Worm (Caenorhabditis elegans): ENCODE measurements around the gene ZK856.18.

DNA sequence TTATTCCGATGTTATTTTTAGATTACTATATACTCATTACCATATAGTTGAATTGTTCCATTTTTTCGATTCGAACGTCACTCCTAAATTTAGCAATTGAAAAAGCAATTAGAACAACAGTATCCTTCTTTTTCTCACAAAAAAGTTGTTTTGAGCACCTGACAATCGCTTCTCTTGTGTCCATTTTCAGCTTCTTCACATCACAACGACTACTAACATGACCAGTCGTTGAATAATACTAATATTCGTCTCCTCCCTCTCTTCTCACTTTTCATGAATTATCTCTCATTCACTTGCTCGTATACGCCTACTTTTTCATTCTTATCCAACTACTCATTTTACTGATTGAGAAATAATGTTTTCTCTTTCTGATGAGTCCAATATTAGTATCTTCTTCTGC, 30.9 kb upstream of the ZK856.18 start, which contains the start of gene ZK856.14:
- no peak for TF ChIP-seq elt-3 (tag; optimal IDR thresholded peaks at IDR 0.05)
- no peak for TF ChIP-seq ztf-4 (tag; optimal IDR thresholded peaks at IDR 0.05)
- no peak for TF ChIP-seq skn-1 (tag; optimal IDR thresholded peaks at IDR 0.05)
- no peak for TF ChIP-seq aly-2 (tag; optimal IDR thresholded peaks at IDR 0.05)
- TF ChIP-seq egl-27 (tag; optimal IDR thresholded peaks at IDR 0.05) = no peak
- TF ChIP-seq lsy-2 (tag; optimal IDR thresholded peaks at IDR 0.05) = no peak
- no peak for TF ChIP-seq snpc-4 (tag; optimal IDR thresholded peaks at IDR 0.05)
- no peak for TF ChIP-seq Y55F3AM.14 (GFP tag; optimal IDR thresholded peaks at IDR 0.05)
